Fruit fly (Drosophila melanogaster) whole organism, prepupa: ENCODE measurements around the gene Flacc.

Experiments used
- CG10669 ChIP-seq: fragments of 200-800 bp; sonication (Bioruptor generic); optimal IDR thresholded peaks from 3 replicates; lab custom pipeline; 2018; ENCODE audit warnings: missing biosample characterization, mild to moderate bottlenecking, missing genetic modification characterization, moderate library complexity
- CG11294 ChIP-seq: fragments of 200-800 bp; sonication (Bioruptor generic); IDR thresholded peaks from 2 replicates; pipeline ENCODE4 v1.3.6; 2022; ENCODE audit warnings: missing biosample characterization, missing genetic modification characterization
- CG11902 ChIP-seq: fragments of 200-800 bp; sonication (Bioruptor generic); optimal IDR thresholded peaks from 3 replicates; lab custom pipeline; 2016; ENCODE audit warnings: missing biosample characterization, missing genetic modification characterization
- CG15336 ChIP-seq: fragments of 200-800 bp; sonication (Bioruptor generic); IDR thresholded peaks from 2 replicates; pipeline ENCODE4 v1.3.6; 2022; ENCODE audit warnings: missing biosample characterization, missing genetic modification characterization
- CG1621 ChIP-seq: fragments of 200-800 bp; sonication (Bioruptor generic); optimal IDR thresholded peaks from 3 replicates; lab custom pipeline; 2018; ENCODE audit warnings: missing biosample characterization, mild to moderate bottlenecking, missing genetic modification characterization
- CG16779 ChIP-seq: fragments of 200-800 bp; sonication (Bioruptor generic); optimal IDR thresholded peaks from 3 replicates; lab custom pipeline; 2017; ENCODE audit warnings: missing biosample characterization, mild to moderate bottlenecking, missing genetic modification characterization
- CG3032 ChIP-seq: fragments of 200-800 bp; optimal IDR thresholded peaks from 2 replicates; lab custom pipeline; 2019; ENCODE audit warnings: missing biosample characterization, mild to moderate bottlenecking, missing genetic modification characterization, moderate library complexity
- CG31627 ChIP-seq: fragments of 200-800 bp; sonication (Bioruptor generic); optimal IDR thresholded peaks from 3 replicates; lab custom pipeline; 2016; ENCODE audit warnings: missing biosample characterization, missing genetic modification characterization
- CG32006 ChIP-seq: fragments of 200-800 bp; sonication (Bioruptor generic); optimal IDR thresholded peaks from 3 replicates; lab custom pipeline; 2017; ENCODE audit warnings: missing biosample characterization, mild to moderate bottlenecking, missing genetic modification characterization
- CG34406 ChIP-seq: fragments of 200-800 bp; sonication (Bioruptor generic); optimal IDR thresholded peaks from 3 replicates; lab custom pipeline; 2016; ENCODE audit warnings: missing biosample characterization, missing genetic modification characterization
- CG3919 ChIP-seq: fragments of 200-800 bp; sonication (Bioruptor generic); optimal IDR thresholded peaks from 3 replicates; lab custom pipeline; 2016; ENCODE audit warnings: missing biosample characterization, missing genetic modification characterization
- CG4318 ChIP-seq: fragments of 200-800 bp; sonication (Bioruptor generic); optimal IDR thresholded peaks from 3 replicates; lab custom pipeline; 2017; ENCODE audit warnings: missing biosample characterization, mild to moderate bottlenecking, missing genetic modification characterization
- CG6163 ChIP-seq: fragments of 200-800 bp; sonication (Bioruptor generic); IDR thresholded peaks from 3 replicates; pipeline ENCODE4 v1.3.6; 2022; ENCODE audit warnings: missing biosample characterization, missing genetic modification characterization
- CG6276 ChIP-seq: fragments of 200-800 bp; sonication (Bioruptor generic); optimal IDR thresholded peaks from 2 replicates; lab custom pipeline; 2017; ENCODE audit warnings: missing biosample characterization, mild to moderate bottlenecking, missing genetic modification characterization
- CG6792 ChIP-seq: fragments of 200-800 bp; sonication (Bioruptor generic); optimal IDR thresholded peaks from 3 replicates; lab custom pipeline; 2016; ENCODE audit warnings: missing biosample characterization, missing genetic modification characterization
- CG6854 ChIP-seq: fragments of 200-800 bp; sonication (Bioruptor generic); optimal IDR thresholded peaks from 2 replicates; lab custom pipeline; 2017; ENCODE audit warnings: missing biosample characterization, mild to moderate bottlenecking, missing genetic modification characterization
- CG8319 ChIP-seq: fragments of 200-800 bp; sonication (Bioruptor generic); optimal IDR thresholded peaks from 3 replicates; lab custom pipeline; 2016; ENCODE audit warnings: missing biosample characterization, missing genetic modification characterization
- CG9139 ChIP-seq: fragments of 200-800 bp; sonication (Bioruptor generic); optimal IDR thresholded peaks from 3 replicates; lab custom pipeline; 2017; ENCODE audit warnings: missing biosample characterization, mild to moderate bottlenecking, missing genetic modification characterization
- Eip75B ChIP-seq: fragments of 200-800 bp; sonication (Bioruptor generic); optimal IDR thresholded peaks from 3 replicates; lab custom pipeline; 2016; ENCODE audit warnings: missing biosample characterization, missing genetic modification characterization
- Eip78C ChIP-seq: fragments of 200-800 bp; sonication (Bioruptor generic); peaks from one replicate; lab custom pipeline; 2016; ENCODE audit warnings: missing biosample characterization, missing genetic modification characterization
- Eip93F ChIP-seq: fragments of 200-800 bp; sonication (Bioruptor generic); optimal IDR thresholded peaks from 2 replicates; lab custom pipeline; 2016; ENCODE audit warnings: missing biosample characterization, mild to moderate bottlenecking, missing genetic modification characterization
- Ets21C ChIP-seq: fragments of 200-800 bp; sonication (Bioruptor generic); optimal IDR thresholded peaks from 3 replicates; lab custom pipeline; 2016; ENCODE audit warnings: missing biosample characterization, missing genetic modification characterization
- Ets96B ChIP-seq: fragments of 200-800 bp; optimal IDR thresholded peaks from 2 replicates; lab custom pipeline; 2019; ENCODE audit warnings: missing biosample characterization, mild to moderate bottlenecking, missing genetic modification characterization, moderate library complexity
- Gug ChIP-seq: fragments of 200-800 bp; sonication (Bioruptor generic); IDR thresholded peaks from 2 replicates; pipeline ENCODE4 v1.3.6; 2022; ENCODE audit warnings: missing biosample characterization, missing genetic modification characterization
- Hr38 ChIP-seq: sonication (Bioruptor generic); optimal IDR thresholded peaks from 2 replicates; lab custom pipeline; 2016; ENCODE audit warnings: missing biosample characterization, missing genetic modification characterization
- Hr39 ChIP-seq: fragments of 200-800 bp; sonication (Bioruptor generic); optimal IDR thresholded peaks from 2 replicates; lab custom pipeline; 2016; ENCODE audit warnings: missing biosample characterization, missing genetic modification characterization
- Hr4 ChIP-seq: fragments of 200-800 bp; sonication (Bioruptor generic); optimal IDR thresholded peaks from 3 replicates; lab custom pipeline; 2016; ENCODE audit warnings: missing biosample characterization, missing genetic modification characterization
- Lpt ChIP-seq: fragments of 200-800 bp; sonication (Bioruptor generic); optimal IDR thresholded peaks from 3 replicates; lab custom pipeline; 2016; ENCODE audit warnings: missing biosample characterization, missing genetic modification characterization
- OdsH ChIP-seq: fragments of 200-800 bp; sonication (Bioruptor generic); optimal IDR thresholded peaks from 3 replicates; lab custom pipeline; 2016; ENCODE audit warnings: missing biosample characterization, missing genetic modification characterization
- Smox ChIP-seq: fragments of 200-800 bp; sonication (Bioruptor generic); optimal IDR thresholded peaks from 3 replicates; lab custom pipeline; 2016; ENCODE audit warnings: missing biosample characterization, missing genetic modification characterization
- Sox102F ChIP-seq: fragments of 200-800 bp; sonication (Bioruptor generic); optimal IDR thresholded peaks from 2 replicates; lab custom pipeline; 2016; ENCODE audit warnings: missing biosample characterization, mild to moderate bottlenecking, missing genetic modification characterization
- Sox14 ChIP-seq: fragments of 200-800 bp; sonication (Bioruptor generic); optimal IDR thresholded peaks from 3 replicates; lab custom pipeline; 2016; ENCODE audit warnings: missing biosample characterization, missing genetic modification characterization
- Sox15 ChIP-seq: fragments of 200-800 bp; sonication (Bioruptor generic); optimal IDR thresholded peaks from 3 replicates; lab custom pipeline; 2016; ENCODE audit warnings: missing biosample characterization, missing genetic modification characterization
- acj6 ChIP-seq: fragments of 200-800 bp; sonication (Bioruptor generic); optimal IDR thresholded peaks from 3 replicates; lab custom pipeline; 2016; ENCODE audit warnings: missing biosample characterization, missing genetic modification characterization
- cyc ChIP-seq: fragments of 200-800 bp; sonication (Bioruptor generic); optimal IDR thresholded peaks from 3 replicates; lab custom pipeline; 2016; ENCODE audit warnings: missing biosample characterization, missing genetic modification characterization
- dac ChIP-seq: fragments of 200-800 bp; sonication (Bioruptor generic); optimal IDR thresholded peaks from 2 replicates; lab custom pipeline; 2017; ENCODE audit warnings: missing biosample characterization, mild to moderate bottlenecking, missing genetic modification characterization
- dsx ChIP-seq: fragments of 200-800 bp; optimal IDR thresholded peaks from 3 replicates; lab custom pipeline; 2019; ENCODE audit warnings: missing biosample characterization, mild to moderate bottlenecking, missing genetic modification characterization, moderate library complexity; ENCODE audit not compliant: poor library complexity, severe bottlenecking
- eg ChIP-seq: fragments of 200-800 bp; sonication (Bioruptor generic); IDR thresholded peaks from 3 replicates; pipeline ENCODE4 v1.3.6; 2022; ENCODE audit warnings: missing biosample characterization, missing genetic modification characterization
- fd59A ChIP-seq: fragments of 200-800 bp; sonication (Bioruptor generic); optimal IDR thresholded peaks from 2 replicates; lab custom pipeline; 2017; ENCODE audit warnings: missing biosample characterization, mild to moderate bottlenecking, missing genetic modification characterization, missing genetic modification reagents
- fd85E ChIP-seq: fragments of 200-800 bp; sonication (Bioruptor generic); optimal IDR thresholded peaks from 3 replicates; lab custom pipeline; 2016; ENCODE audit warnings: missing biosample characterization, missing genetic modification characterization
- fkh ChIP-seq: fragments of 200-800 bp; sonication (Bioruptor generic); optimal IDR thresholded peaks from 3 replicates; lab custom pipeline; 2017; ENCODE audit warnings: missing biosample characterization, mild to moderate bottlenecking, missing genetic modification characterization, moderate library complexity
- pdm3 ChIP-seq: fragments of 200-800 bp; sonication (Bioruptor generic); optimal IDR thresholded peaks from 3 replicates; lab custom pipeline; 2016; ENCODE audit warnings: missing biosample characterization, missing genetic modification characterization
- salr ChIP-seq, 2 experiments: fragments of 200-800 bp; sonication (Bioruptor generic); optimal IDR thresholded peaks; 3 replicates each; lab custom pipeline; 2016 to 2018; ENCODE audit warnings: missing biosample characterization in 2 of 2, missing genetic modification characterization in 2 of 2, mild to moderate bottlenecking in 1 of 2
- svp ChIP-seq: fragments of 200-800 bp; sonication (Bioruptor generic); peaks from one replicate; lab custom pipeline; 2016; ENCODE audit warnings: missing biosample characterization, missing genetic modification characterization
- topi ChIP-seq: fragments of 200-800 bp; sonication (Bioruptor generic); optimal IDR thresholded peaks from 3 replicates; lab custom pipeline; 2016; ENCODE audit warnings: missing biosample characterization, missing genetic modification characterization
- vri ChIP-seq: fragments of 200-800 bp; sonication (Bioruptor generic); optimal IDR thresholded peaks from 3 replicates; lab custom pipeline; 2016; ENCODE audit warnings: missing biosample characterization, mild to moderate bottlenecking, missing genetic modification characterization

Gene Flacc

DNA sequence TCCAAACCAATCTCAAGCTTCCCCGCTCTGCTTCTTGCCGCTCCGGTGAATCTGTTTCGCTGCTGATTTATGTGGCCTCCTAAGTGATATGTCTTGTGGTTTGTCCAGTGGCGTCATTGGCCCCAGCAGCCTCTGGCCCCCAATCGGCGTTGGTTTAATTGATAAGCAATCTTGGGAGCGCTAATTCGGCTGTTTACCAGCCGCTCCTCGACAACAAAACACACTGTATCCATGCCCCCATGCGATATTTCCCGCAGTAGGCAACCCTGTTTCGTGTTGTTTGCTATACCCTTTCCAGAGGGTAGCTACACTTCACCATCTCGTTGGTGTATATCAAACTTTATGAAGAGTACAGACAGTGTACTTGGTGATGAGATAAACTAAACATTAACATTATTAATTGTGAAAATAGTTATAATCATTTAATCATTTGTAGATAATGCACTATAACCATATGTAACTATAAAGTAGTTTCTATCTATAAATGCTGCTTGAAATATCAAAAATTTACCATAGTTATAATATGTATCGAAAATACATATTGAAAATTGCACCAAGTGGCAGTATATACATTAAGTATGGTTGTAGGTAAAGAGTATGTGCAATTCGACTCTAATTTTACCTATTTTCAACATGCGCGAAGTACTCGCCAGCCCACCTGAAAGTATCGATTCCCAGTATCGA is 45.0 kb downstream of the Flacc start, which contains the start of gene shop (continued):
- TF ChIP-seq CG32006 (GFP tag; lab: Kevin White, UChicago) (peak; percentile 94), Hr39 (peak; percentile 90), acj6 (peak; percentile 83), dsx (GFP tag; lab: Kevin White, UChicago) (peak; percentile 82), CG31627 (GFP tag; lab: Kevin White, UChicago) (peak; percentile 87), Lpt (GFP tag; lab: Kevin White, UChicago) (peak; percentile 82), cyc (GFP tag; lab: Kevin White, UChicago) (peak; percentile 87), CG11902 (GFP tag; lab: Kevin White, UChicago) (peak; percentile 83), salr (GFP tag; optimal IDR thresholded peaks at IDR 0.05; lab: Kevin White, UChicago) (peak; percentile 56 to 87), Hr38 (no peak), CG8319 (GFP tag; lab: Kevin White, UChicago) (peak; percentile 73), Sox102F (GFP tag; lab: Kevin White, UChicago) (peak; percentile 82)

DNA sequence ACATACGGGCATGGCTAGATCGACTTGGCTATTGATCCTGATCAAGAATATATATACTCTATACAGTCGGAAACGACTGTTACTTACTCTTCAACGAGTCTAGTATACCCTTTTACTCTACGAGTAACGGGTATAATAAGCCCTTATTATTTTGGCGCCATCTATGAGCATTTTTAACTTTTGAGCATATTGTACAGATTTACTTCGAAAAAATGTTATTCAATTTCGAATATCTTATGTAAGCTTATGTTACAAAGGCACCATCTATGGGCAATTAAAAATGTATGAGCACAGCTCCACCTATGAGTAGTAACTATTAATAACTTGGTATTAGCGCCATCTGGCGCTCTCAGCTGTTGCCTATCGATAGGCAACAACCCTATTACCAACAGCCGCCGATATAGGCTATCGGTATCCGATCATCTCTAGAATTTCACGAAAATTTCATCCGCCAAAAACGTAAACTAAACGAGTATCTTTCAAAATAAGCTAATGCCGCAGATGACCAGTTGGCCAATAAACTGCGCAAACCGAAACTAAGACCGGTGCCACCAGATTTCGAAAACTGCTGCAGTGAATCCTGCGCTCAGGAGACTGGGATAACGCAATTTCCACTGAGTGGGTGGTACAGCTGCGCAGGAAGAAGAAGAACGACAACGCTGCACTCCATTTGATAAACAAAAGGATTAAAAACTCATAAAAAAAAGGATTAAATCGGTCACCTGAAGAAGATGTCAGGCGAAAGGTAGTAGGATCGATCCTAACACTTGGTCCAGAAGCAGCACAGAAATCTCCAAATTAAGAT is 50.0 kb downstream of the Flacc start, which contains the start of gene htk:
htk (plus strand) TSS at position 435 of the 805 bp plus-strand sequence.
- TF ChIP-seq topi (GFP tag; lab: Kevin White, UChicago), result peak; percentile 52
- TF ChIP-seq fkh (GFP tag; lab: Kevin White, UChicago), result peak; percentile 42
- peak; percentile 20 for TF ChIP-seq Ets21C
- no peak for TF ChIP-seq dsx (GFP tag; lab: Kevin White, UChicago)
- TF ChIP-seq fd85E (GFP tag; lab: Kevin White, UChicago), result no peak
- TF ChIP-seq fd59A (GFP tag; lab: Kevin White, UChicago), result no peak
- no peak for TF ChIP-seq CG4318
- peak in 1 of 2 experiments; percentile 49 for TF ChIP-seq salr (GFP tag; optimal IDR thresholded peaks at IDR 0.05; lab: Kevin White, UChicago)
- TF ChIP-seq cyc (GFP tag; lab: Kevin White, UChicago), result peak; percentile 79
- TF ChIP-seq Gug (GFP tag; lab: Robert Waterston, UW), result no peak
- no peak for TF ChIP-seq Hr4 (GFP tag; lab: Kevin White, UChicago)
- no peak for TF ChIP-seq Eip75B (GFP tag; lab: Kevin White, UChicago)
- TF ChIP-seq CG3032 (tag; lab: Kevin White, UChicago), result peak; percentile 26
- no peak for TF ChIP-seq CG32006 (GFP tag; lab: Kevin White, UChicago)
- no peak for TF ChIP-seq CG6276 (GFP tag; lab: Kevin White, UChicago)
- peak; percentile 33 for TF ChIP-seq CG6792 (GFP tag; lab: Kevin White, UChicago)
- TF ChIP-seq CG16779, result no peak
- peak; percentile 51 for TF ChIP-seq OdsH (GFP tag; lab: Kevin White, UChicago)
- peak; percentile 17 for TF ChIP-seq CG1621 (tag; lab: Kevin White, UChicago)
- peak; percentile 78 for TF ChIP-seq CG31627 (GFP tag; lab: Kevin White, UChicago)
- peak; percentile 71 for TF ChIP-seq Hr39
- TF ChIP-seq CG34406 (GFP tag; lab: Kevin White, UChicago), result no peak
- TF ChIP-seq CG8319 (GFP tag; lab: Kevin White, UChicago), result no peak
- TF ChIP-seq CG15336 (GFP tag; lab: Robert Waterston, UW), result no peak
- TF ChIP-seq Sox14 (GFP tag; lab: Kevin White, UChicago), result peak; percentile 40
- peak; percentile 60 for TF ChIP-seq pdm3 (GFP tag; lab: Kevin White, UChicago)
- TF ChIP-seq Sox15 (GFP tag; lab: Kevin White, UChicago), result no peak
- peak; percentile 57 for TF ChIP-seq svp (GFP tag; lab: Kevin White, UChicago)
- no peak for TF ChIP-seq CG6163
- peak; percentile 3 for TF ChIP-seq CG10669 (GFP tag; lab: Kevin White, UChicago)
- no peak for TF ChIP-seq Ets96B (tag; lab: Kevin White, UChicago)
- TF ChIP-seq Eip78C (GFP tag; lab: Kevin White, UChicago), result peak; percentile 91
- peak; percentile 91 for TF ChIP-seq vri (GFP tag; lab: Kevin White, UChicago)
- no peak for TF ChIP-seq CG11294 (GFP tag; lab: Robert Waterston, UW)
- TF ChIP-seq CG9139 (GFP tag; lab: Kevin White, UChicago), result no peak
- no peak for TF ChIP-seq eg (GFP tag; lab: Robert Waterston, UW)
- peak; percentile 63 for TF ChIP-seq CG3919 (GFP tag; lab: Kevin White, UChicago)
- TF ChIP-seq Eip93F (GFP tag; lab: Kevin White, UChicago), result no peak
- TF ChIP-seq Smox, result peak; percentile 35
- peak; percentile 7 for TF ChIP-seq CG6854 (GFP tag; lab: Kevin White, UChicago)
- TF ChIP-seq Hr38, result no peak
- no peak for TF ChIP-seq Sox102F (GFP tag; lab: Kevin White, UChicago)
- TF ChIP-seq dac (GFP tag; lab: Kevin White, UChicago), result no peak
- peak; percentile 40 for TF ChIP-seq acj6
